Worm (Caenorhabditis elegans) whole organism, L4/young adult: ENCODE data around the gene pacl-1.

Source experiments
- W03F9.2 ChIP-seq: fragments of 150-350 bp; optimal IDR thresholded peaks from 2 replicates; lab custom pipeline; 2014; ENCODE audit warnings: missing biosample characterization, missing genetic modification characterization
- him-1 ChIP-seq: sonication (generic microtip); optimal IDR thresholded peaks from 2 replicates; lab custom pipeline; 2016; ENCODE audit warnings: missing genotype, missing genetic modification reagents, missing genetic modification characterization, missing compliant biosample characterization

ce11 chrV:16232180-16232579, 43.1 kb downstream of the pacl-1 start, which contains the start of gene gst-22:
- TF ChIP-seq him-1 (tag; lab: Kevin White, UChicago) (no peak), W03F9.2 (tag; lab: Kevin White, UChicago) (no peak)
